Worm (Caenorhabditis elegans) whole organism, midembryonic: ENCODE data around the gene ZC416.2.

ENCODE experiments used
- klf-2 ChIP-seq: fragments of 200-800 bp; sonication (Bioruptor generic); conservative IDR thresholded peaks from 2 replicates; pipeline ENCODE4 v1.3.6; 2022; ENCODE audit warnings: missing genetic modification reagents, missing genetic modification characterization, missing compliant biosample characterization
- ztf-29 ChIP-seq: fragments of 200-800 bp; sonication (Bioruptor generic); IDR thresholded peaks from 2 replicates; pipeline ENCODE4 v1.3.6; 2022; ENCODE audit warnings: missing genetic modification reagents, missing genetic modification characterization, missing compliant biosample characterization

DNA sequence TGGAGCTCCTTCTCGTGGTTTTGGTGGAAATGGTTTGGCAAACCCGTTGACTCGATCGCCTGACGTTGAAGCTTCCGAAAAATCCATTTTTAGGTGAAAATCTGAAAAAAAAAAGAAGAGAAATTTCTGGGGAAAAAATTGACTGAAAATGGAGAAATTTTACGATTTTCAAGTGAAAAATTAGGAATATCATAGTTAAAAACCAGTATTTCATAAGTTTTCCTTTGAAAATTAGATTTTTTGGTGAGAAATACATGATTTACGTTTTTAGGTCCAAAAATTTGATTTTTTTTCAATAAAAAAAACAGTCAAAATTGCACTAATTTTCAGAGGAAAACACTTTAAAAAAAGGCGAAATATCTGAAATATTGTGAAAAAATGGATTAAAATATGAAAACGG, 39.9 kb upstream of the ZC416.2 start, which contains the start of gene taf-2:
- no peak for TF ChIP-seq klf-2
- TF ChIP-seq ztf-29 (GFP tag; lab: Robert Waterston, UW) = no peak
